Fruit fly (Drosophila melanogaster): Measurements from ENCODE around the gene Ets65A.

Ets65A gene

DNA sequence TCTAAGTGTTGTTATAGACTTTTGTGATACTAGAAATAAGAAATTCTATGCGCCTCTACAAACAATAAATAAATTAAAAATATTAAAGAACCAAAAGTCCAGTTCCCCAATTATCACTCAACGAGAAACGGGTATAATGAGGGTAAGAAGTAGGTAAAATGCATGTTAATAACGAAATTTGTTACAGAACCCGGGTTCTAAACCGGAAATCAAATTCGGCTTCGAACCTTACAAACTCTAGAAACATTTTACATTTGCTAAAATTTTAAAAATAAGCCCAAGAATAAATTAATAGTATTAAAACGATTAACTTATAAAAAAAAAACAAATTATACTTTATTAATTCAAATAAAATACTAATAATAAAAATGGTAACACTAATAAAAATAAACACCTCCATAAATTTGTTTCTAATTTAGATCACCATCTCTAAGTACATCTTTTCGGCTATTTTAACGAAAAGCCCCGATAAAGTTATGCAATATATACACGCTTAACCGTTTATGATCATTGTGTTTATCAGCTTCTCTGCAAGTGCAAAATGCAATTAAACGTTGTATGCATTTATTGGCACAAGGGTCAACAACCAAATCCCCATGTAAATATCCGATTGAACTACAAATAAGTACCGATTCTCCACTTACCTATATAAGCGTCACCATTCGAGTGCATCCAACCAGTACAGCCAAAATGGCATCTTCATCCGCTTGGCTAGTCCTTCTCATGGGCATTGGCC is 25.8 kb upstream of the Ets65A start, which contains the start of gene CG6602 (continued):
- TF ChIP-seq dm (GFP tag; optimal IDR thresholded peaks at IDR 0.05) (peak; percentile 18), gsb (GFP tag; IDR thresholded peaks at IDR 0.05) (no peak; the same call in 1 of the 2 replicates), peb (GFP tag; IDR thresholded peaks at IDR 0.05) (no peak; the same call in 1 of the 2 replicates), CG8281 (tag; optimal IDR thresholded peaks at IDR 0.05) (peak; percentile 23), tx (GFP tag; optimal IDR thresholded peaks at IDR 0.05) (no peak), zfh1 (GFP tag; IDR thresholded peaks at IDR 0.05) (peak; percentile 79), sens-2 (GFP tag; IDR thresholded peaks at IDR 0.05) (peak; percentile 67; the same call in 1 of the 2 replicates), Atf3 (GFP tag; optimal IDR thresholded peaks at IDR 0.05) (no peak), CG31224 (GFP tag; IDR thresholded peaks at IDR 0.05) (peak; percentile 73), Xrp1 (GFP tag; IDR thresholded peaks at IDR 0.05) (no peak), CG1792 (GFP tag; optimal IDR thresholded peaks at IDR 0.05) (peak; percentile 39), Dad (GFP tag; optimal IDR thresholded peaks at IDR 0.05) (peak; percentile 32), lmd (GFP tag; IDR thresholded peaks at IDR 0.05) (no peak; the same call in 1 of the 2 replicates), CG6765 (GFP tag; optimal IDR thresholded peaks at IDR 0.05) (peak; percentile 80), eve (GFP tag; optimal IDR thresholded peaks at IDR 0.05) (no peak), CG33557 (GFP tag; optimal IDR thresholded peaks at IDR 0.05) (peak; percentile 33), CG12071 (GFP tag; optimal IDR thresholded peaks at IDR 0.05) (peak; percentile 62), CG1832 (GFP tag; optimal IDR thresholded peaks at IDR 0.05) (no peak), CG15601 (tag; optimal IDR thresholded peaks at IDR 0.05) (peak; percentile 29), sens (GFP tag) (peak; percentile 90), CG14667 (GFP tag; IDR thresholded peaks at IDR 0.05) (peak; percentile 64), Max (GFP tag; optimal IDR thresholded peaks at IDR 0.05) (peak; percentile 50), esg (GFP tag; conservative IDR thresholded peaks at IDR 0.05) (peak; percentile 29; the same call in 1 of the 2 replicates), CG10979 (tag; optimal IDR thresholded peaks at IDR 0.05) (peak; percentile 60), CG31441 (GFP tag; IDR thresholded peaks at IDR 0.05) (peak; percentile 59), klu (GFP tag; IDR thresholded peaks at IDR 0.05) (0 out of 2 replicates have a peak, but pooled peaks have one; percentile 32), salm (tag; optimal IDR thresholded peaks at IDR 0.05) (no peak), C15 (GFP tag; IDR thresholded peaks at IDR 0.05) (peak; percentile 42; the same call in 1 of the 3 replicates), Scr (GFP tag; IDR thresholded peaks at IDR 0.05; ENCODE audit: partially characterized antibody) (no peak), tin (GFP tag; optimal IDR thresholded peaks at IDR 0.05) (peak; percentile 58), chif (GFP tag; optimal IDR thresholded peaks at IDR 0.05) (peak; percentile 10 to 51), cas (GFP tag; IDR thresholded peaks at IDR 0.05) (peak; percentile 69), prd (optimal IDR thresholded peaks at IDR 0.05) (no peak), prd (GFP tag; IDR thresholded peaks at IDR 0.05) (peak; percentile 42; the same call in 2 of the 3 replicates), sc (optimal IDR thresholded peaks at IDR 0.05) (no peak), sc (GFP tag; optimal IDR thresholded peaks at IDR 0.05) (peak; percentile 55), CG16813 (GFP tag; IDR thresholded peaks at IDR 0.05; ENCODE audit: partially characterized antibody) (no peak), sug (tag; optimal IDR thresholded peaks at IDR 0.05) (peak; percentile 45), org-1 (GFP tag; optimal IDR thresholded peaks at IDR 0.05) (peak; percentile 14), YL-1 (GFP tag; optimal IDR thresholded peaks at IDR 0.05) (peak; percentile 41), CG3847 (GFP tag; IDR thresholded peaks at IDR 0.05) (peak; percentile 72), CG8089 (GFP tag; optimal IDR thresholded peaks at IDR 0.05) (peak; percentile 55), pita (GFP tag; optimal IDR thresholded peaks at IDR 0.05) (peak; percentile 37), CG5953 (GFP tag; IDR thresholded peaks at IDR 0.05) (no peak), Bteb2 (GFP tag; optimal IDR thresholded peaks at IDR 0.05) (peak; percentile 5), CG3163 (GFP tag; optimal IDR thresholded peaks at IDR 0.05) (no peak), br (optimal IDR thresholded peaks at IDR 0.05) (no peak), toy (GFP tag; IDR thresholded peaks at IDR 0.05) (peak; percentile 42; the same call in 1 of the 2 replicates), Dll (GFP tag; IDR thresholded peaks at IDR 0.05; ENCODE audit: partially characterized antibody) (no peak), lov (optimal IDR thresholded peaks at IDR 0.05) (no peak), lov (GFP tag; IDR thresholded peaks at IDR 0.05) (peak; percentile 68)
